Worm (Caenorhabditis elegans): ENCODE data around the gene F13A2.1.

Gene F13A2.1

DNA sequence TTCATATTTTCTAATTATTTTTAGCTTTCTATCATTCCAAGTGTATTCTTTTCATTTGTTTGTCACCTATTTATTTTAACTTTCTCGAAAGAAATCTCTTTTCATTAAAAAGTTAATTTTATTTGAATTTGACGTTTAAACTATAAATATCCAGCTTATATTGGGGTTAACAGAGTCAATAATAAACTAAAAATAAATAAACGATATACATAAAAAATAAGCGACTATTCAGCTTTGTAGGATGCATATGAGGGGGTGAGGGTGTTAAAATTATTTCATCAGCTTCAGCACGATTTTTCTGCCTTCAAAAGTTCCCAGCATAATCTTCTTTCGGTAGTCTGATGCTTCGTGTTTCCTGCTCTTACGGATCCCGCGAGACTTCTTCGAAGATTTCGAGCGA is 8.5 kb downstream of the F13A2.1 start (continued):
- TF ChIP-seq dox-1 (GFP tag; IDR thresholded peaks at IDR 0.05), result no peak
- no peak for TF ChIP-seq aptf-3 (GFP tag; IDR thresholded peaks at IDR 0.05)
- TF ChIP-seq lsl-1 (GFP tag; optimal IDR thresholded peaks at IDR 0.05), result peak; percentile 14
- TF ChIP-seq F10E7.11 (tag; optimal IDR thresholded peaks at IDR 0.05), result no peak
- 0 out of 2 replicates have a peak, but pooled peaks have one; percentile 34 for TF ChIP-seq nfyb-1 (GFP tag; IDR thresholded peaks at IDR 0.05)
- TF ChIP-seq ama-1 (optimal IDR thresholded peaks at IDR 0.05), result no peak
- peak; percentile 15 to 52 for TF ChIP-seq ama-1 (GFP tag; optimal IDR thresholded peaks at IDR 0.05)
- TF ChIP-seq nhr-179 (tag; optimal IDR thresholded peaks at IDR 0.05), result no peak
- no peak for TF ChIP-seq unc-130 (GFP tag; optimal IDR thresholded peaks at IDR 0.05)
- TF ChIP-seq Y67H2A.10 (GFP tag; conservative IDR thresholded peaks at IDR 0.05), result no peak
- TF ChIP-seq egl-18 (GFP tag; IDR thresholded peaks at IDR 0.05), result no peak
- TF ChIP-seq D2030.7 (GFP tag; IDR thresholded peaks at IDR 0.05), result 0 out of 2 replicates have a peak, but pooled peaks have one; percentile 28
- peak; percentile 44 for TF ChIP-seq snpc-3.4 (tag; optimal IDR thresholded peaks at IDR 0.05)
- TF ChIP-seq egl-44 (GFP tag; IDR thresholded peaks at IDR 0.05), result no peak
- TF ChIP-seq nhr-90 (tag; optimal IDR thresholded peaks at IDR 0.05), result no peak
- TF ChIP-seq lir-1 (GFP tag; conservative IDR thresholded peaks at IDR 0.05), result no peak
- peak; percentile 59 for TF ChIP-seq madf-6 (GFP tag; IDR thresholded peaks at IDR 0.05)
- TF ChIP-seq ceh-91 (GFP tag; IDR thresholded peaks at IDR 0.05), result no peak
- TF ChIP-seq lsy-27 (tag; optimal IDR thresholded peaks at IDR 0.05; ENCODE audit: borderline replicate concordance, insufficient read depth), result no peak
- no peak for TF ChIP-seq ceh-100 (GFP tag; IDR thresholded peaks at IDR 0.05)
- TF ChIP-seq K12H6.12 (tag; optimal IDR thresholded peaks at IDR 0.05), result no peak
- TF ChIP-seq attf-3 (GFP tag; conservative IDR thresholded peaks at IDR 0.05), result no peak
- no peak for TF ChIP-seq bed-1 (GFP tag; IDR thresholded peaks at IDR 0.05)
- no peak for TF ChIP-seq tlf-1 (GFP tag; optimal IDR thresholded peaks at IDR 0.05)
- TF ChIP-seq tbx-9 (tag; optimal IDR thresholded peaks at IDR 0.05; ENCODE audit: borderline replicate concordance), result no peak
- TF ChIP-seq snpc-4 (GFP tag; optimal IDR thresholded peaks at IDR 0.05), result no peak
- peak in 1 of 4 experiments; percentile 0 for TF ChIP-seq snpc-4 (tag; optimal IDR thresholded peaks at IDR 0.05)
- TF ChIP-seq lin-35 (GFP tag; optimal IDR thresholded peaks at IDR 0.05), result no peak
- no peak for TF ChIP-seq let-526 (GFP tag; IDR thresholded peaks at IDR 0.05)
- TF ChIP-seq lin-26 (GFP tag; IDR thresholded peaks at IDR 0.05), result no peak
- TF ChIP-seq F39B2.1 (GFP tag; IDR thresholded peaks at IDR 0.05), result no peak
- no peak for TF ChIP-seq fkh-3 (tag; optimal IDR thresholded peaks at IDR 0.05)
- TF ChIP-seq nfya-2 (GFP tag; IDR thresholded peaks at IDR 0.05), result no peak
- no peak for TF ChIP-seq lin-54 (GFP tag; optimal IDR thresholded peaks at IDR 0.05)
- no peak for TF ChIP-seq ets-4 (GFP tag; optimal IDR thresholded peaks at IDR 0.05)
- TF ChIP-seq tbp1 (GFP tag; optimal IDR thresholded peaks at IDR 0.05), result no peak
- TF ChIP-seq somi-1 (GFP tag; optimal IDR thresholded peaks at IDR 0.05), result no peak
- no peak for TF ChIP-seq C17E4.6 (GFP tag; IDR thresholded peaks at IDR 0.05)
- no peak for TF ChIP-seq F57A8.1 (GFP tag; optimal IDR thresholded peaks at IDR 0.05)
- no peak for TF ChIP-seq rcor-1 (GFP tag; IDR thresholded peaks at IDR 0.05)
- TF ChIP-seq him-1 (tag; optimal IDR thresholded peaks at IDR 0.05), result no peak
- no peak for TF ChIP-seq ccch-3 (GFP tag; optimal IDR thresholded peaks at IDR 0.05)
- peak; percentile 51 for TF ChIP-seq snpc-1.3 (tag; optimal IDR thresholded peaks at IDR 0.05; ENCODE audit: insufficient read depth)
- TF ChIP-seq F33H1.4 (GFP tag; IDR thresholded peaks at IDR 0.05), result no peak
- TF ChIP-seq K11D2.4 (GFP tag; IDR thresholded peaks at IDR 0.05), result no peak
- TF ChIP-seq repo-1 (tag; optimal IDR thresholded peaks at IDR 0.05), result no peak
- TF ChIP-seq mel-28 (tag; optimal IDR thresholded peaks at IDR 0.05; ENCODE audit: borderline replicate concordance), result no peak
- no peak for TF ChIP-seq mxl-1 (tag; optimal IDR thresholded peaks at IDR 0.05)
- peak; percentile 76; the same call in 1 of the 2 replicates for TF ChIP-seq Y79H2A.3 (GFP tag; conservative IDR thresholded peaks at IDR 0.05)

All from whole organism, young adult.